Worm (Caenorhabditis elegans) whole organism, early embryonic: ENCODE data around the gene dhs-18.

ENCODE experiments used
- B0310.2 ChIP-seq: sonication (generic microtip); optimal IDR thresholded peaks from 2 replicates; lab custom pipeline; 2016; ENCODE audit warnings: mild to moderate bottlenecking, missing genetic modification characterization, missing compliant biosample characterization
- F13C5.2 ChIP-seq: sonication (generic microtip); optimal IDR thresholded peaks from 2 replicates; lab custom pipeline; 2017; ENCODE audit warnings: mild to moderate bottlenecking, missing genetic modification characterization, inconsistent platforms, missing compliant biosample characterization
- aly-1 ChIP-seq: sonication (generic microtip); optimal IDR thresholded peaks from 2 replicates; lab custom pipeline; 2016; ENCODE audit warnings: missing genetic modification characterization, missing compliant biosample characterization
- ama-1 ChIP-seq: fragments of 150-350 bp; optimal IDR thresholded peaks from 2 replicates; lab custom pipeline; 2014
- ceh-13 ChIP-seq: fragments of 200-800 bp; sonication (Bioruptor generic); optimal IDR thresholded peaks from 2 replicates; lab custom pipeline; 2018; ENCODE audit warnings: mild to moderate bottlenecking, missing genetic modification characterization, missing compliant biosample characterization
- ceh-36 ChIP-seq: sonication (generic microtip); optimal IDR thresholded peaks from 2 replicates; lab custom pipeline; 2016; ENCODE audit warnings: missing genetic modification characterization, inconsistent platforms, missing compliant biosample characterization
- ets-7 ChIP-seq: sonication (generic microtip); optimal IDR thresholded peaks from 2 replicates; lab custom pipeline; 2016; ENCODE audit warnings: missing genotype, missing genetic modification characterization, missing compliant biosample characterization
- flt-1 ChIP-seq: fragments of 200-800 bp; sonication (Bioruptor generic); IDR thresholded peaks from 2 replicates; pipeline ENCODE4 v1.3.6; 2022; ENCODE audit warnings: missing genetic modification characterization, missing compliant biosample characterization
- hmbx-1 ChIP-seq: sonication (generic microtip); optimal IDR thresholded peaks from 2 replicates; lab custom pipeline; 2016; ENCODE audit warnings: mild to moderate bottlenecking, missing genetic modification characterization, missing compliant biosample characterization
- hmg-4 ChIP-seq: fragments of 200-800 bp; sonication (Bioruptor generic); optimal IDR thresholded peaks from 2 replicates; lab custom pipeline; 2018; ENCODE audit warnings: mild to moderate bottlenecking, missing genetic modification characterization, missing compliant biosample characterization
- hnd-1 ChIP-seq: sonication (generic microtip); optimal IDR thresholded peaks from 2 replicates; lab custom pipeline; 2016; ENCODE audit warnings: missing genetic modification characterization, missing compliant biosample characterization
- pes-1 ChIP-seq: fragments of 200-800 bp; sonication (Bioruptor generic); IDR thresholded peaks from 2 replicates; pipeline ENCODE4 v1.3.6; 2022; ENCODE audit warnings: missing genetic modification reagents, missing genetic modification characterization, missing compliant biosample characterization
- scrt-1 ChIP-seq: fragments of 200-800 bp; sonication (Bioruptor generic); IDR thresholded peaks from 2 replicates; pipeline ENCODE4 v1.3.6; 2022; ENCODE audit warnings: missing genetic modification characterization, missing compliant biosample characterization
- sea-1 ChIP-seq: fragments of 200-800 bp; sonication (Bioruptor generic); conservative IDR thresholded peaks from 2 replicates; pipeline ENCODE4 v1.3.6; 2022; ENCODE audit warnings: missing genetic modification characterization, missing compliant biosample characterization
- tbx-11 ChIP-seq: fragments of 200-800 bp; sonication (Bioruptor generic); IDR thresholded peaks from 2 replicates; pipeline ENCODE4 v1.3.6; 2022; ENCODE audit warnings: missing genetic modification characterization, missing compliant biosample characterization
- tbx-37 ChIP-seq: fragments of 200-800 bp; sonication (Bioruptor generic); conservative IDR thresholded peaks from 2 replicates; pipeline ENCODE4 v1.3.6; 2022; ENCODE audit warnings: missing genetic modification reagents, missing genetic modification characterization, missing compliant biosample characterization
- tra-4 ChIP-seq: sonication (generic microtip); optimal IDR thresholded peaks from 2 replicates; lab custom pipeline; 2017; ENCODE audit warnings: missing genetic modification characterization, missing compliant biosample characterization

The dhs-18 gene

ce11 chrV:11046730-11047129 lies at the start of gene dhs-18:
TSS of gene dhs-18 (minus strand) at chrV:11046833.
- TF ChIP-seq hnd-1 = no peak
- no peak for TF ChIP-seq B0310.2 (tag; lab: Kevin White, UChicago)
- no peak for TF ChIP-seq ama-1 (lab: Kevin White, UChicago)
- TF ChIP-seq hmg-4 (GFP tag; lab: Kevin White, UChicago) = no peak
- TF ChIP-seq sea-1 (GFP tag; lab: Robert Waterston, UW) = no peak
- TF ChIP-seq scrt-1 = no peak
- TF ChIP-seq ets-7 (tag; lab: Kevin White, UChicago) = no peak
- no peak for TF ChIP-seq tra-4 (tag; lab: Kevin White, UChicago)
- no peak for TF ChIP-seq aly-1 (tag; lab: Kevin White, UChicago)
- no peak for TF ChIP-seq ceh-13 (GFP tag; lab: Kevin White, UChicago)
- TF ChIP-seq F13C5.2 (tag; lab: Kevin White, UChicago) = no peak

ce11 chrV:11095873-11096272 lies 49.2 kb upstream of the dhs-18 start, which contains the start of gene Y42A5A.3:
TSS of gene Y42A5A.3 (minus strand) at chrV:11095973.
- TF ChIP-seq aly-1 (tag; lab: Kevin White, UChicago) (no peak), F13C5.2 (tag; lab: Kevin White, UChicago) (no peak), flt-1 (GFP tag; lab: Robert Waterston, UW) (no peak), scrt-1 (no peak), sea-1 (GFP tag; lab: Robert Waterston, UW) (no peak), ama-1 (lab: Kevin White, UChicago) (no peak), ceh-13 (GFP tag; lab: Kevin White, UChicago) (no peak), B0310.2 (tag; lab: Kevin White, UChicago) (no peak), ceh-36 (tag; lab: Kevin White, UChicago) (no peak), hmg-4 (GFP tag; lab: Kevin White, UChicago) (no peak), hmbx-1 (tag; lab: Kevin White, UChicago) (no peak), ets-7 (tag; lab: Kevin White, UChicago) (no peak), tra-4 (tag; lab: Kevin White, UChicago) (no peak), pes-1 (GFP tag; lab: Robert Waterston, UW) (no peak)

DNA sequence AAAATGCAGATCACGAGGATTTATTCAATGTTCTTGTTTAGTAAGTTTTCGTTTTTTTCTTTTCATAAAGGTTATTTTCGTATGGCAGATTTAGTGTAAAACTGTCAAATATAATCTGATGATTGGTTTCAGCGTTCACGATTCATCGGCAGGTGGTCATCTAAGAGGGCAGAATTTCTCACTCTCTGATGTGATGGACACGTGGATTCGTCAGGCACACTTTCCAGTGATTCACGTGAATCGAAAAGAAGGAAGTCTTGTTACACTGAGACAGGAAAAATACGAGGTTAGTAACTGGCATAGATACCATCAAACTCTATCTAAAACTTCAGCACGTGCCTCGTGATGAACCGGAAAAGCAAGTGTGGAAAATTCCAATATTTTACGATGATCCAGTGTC lies 48.1 kb upstream of the dhs-18 start:
- TF ChIP-seq F13C5.2 (tag; lab: Kevin White, UChicago) = no peak
- TF ChIP-seq hmg-4 (GFP tag; lab: Kevin White, UChicago) = no peak
- no peak for TF ChIP-seq ets-7 (tag; lab: Kevin White, UChicago)
- TF ChIP-seq pes-1 (GFP tag; lab: Robert Waterston, UW) = no peak
- no peak for TF ChIP-seq tra-4 (tag; lab: Kevin White, UChicago)
- no peak for TF ChIP-seq ceh-13 (GFP tag; lab: Kevin White, UChicago)

DNA sequence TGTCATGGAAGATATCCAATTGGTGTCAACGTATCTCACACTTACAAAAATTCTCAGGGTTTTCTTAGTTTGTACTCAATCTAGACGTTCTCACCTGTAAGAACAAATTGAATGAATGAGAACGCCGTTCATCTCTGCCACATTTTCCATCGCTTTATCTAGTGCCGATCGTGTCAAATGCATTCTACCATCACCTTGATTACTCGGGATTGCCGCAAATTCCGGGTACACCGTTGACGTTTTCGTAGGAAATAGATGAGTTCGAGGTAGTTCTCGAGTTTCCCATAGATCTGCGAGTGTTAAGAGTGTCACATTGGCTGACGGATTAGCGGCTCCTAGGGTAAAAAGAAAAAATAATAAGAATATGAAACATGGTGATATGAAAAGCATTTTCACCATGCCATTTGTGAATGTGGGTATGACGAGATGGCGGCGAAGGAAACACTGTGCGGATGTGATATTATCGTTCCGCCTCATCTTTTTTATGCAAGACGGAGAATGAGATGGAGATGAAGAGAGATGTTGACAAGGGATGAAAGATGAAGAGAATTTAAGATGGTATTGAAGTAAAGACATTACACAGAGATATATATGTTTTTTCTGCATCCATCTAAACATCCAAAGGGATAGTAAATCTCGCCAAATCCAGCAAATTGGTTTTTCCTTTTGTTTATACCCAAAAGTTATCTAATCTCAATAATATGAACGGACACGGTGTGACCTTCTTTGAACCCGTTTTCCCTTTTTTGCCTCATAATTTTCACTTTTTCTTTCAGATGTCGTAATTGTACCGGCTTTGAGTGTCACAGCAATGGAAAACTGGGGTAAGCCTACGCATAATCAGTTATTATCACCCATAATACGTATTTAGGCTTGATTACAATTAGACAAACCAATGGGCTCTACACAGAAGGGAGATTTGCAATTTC lies 46.8 kb upstream of the dhs-18 start, which contains the start of gene lact-8:
Gene lact-8, minus strand, starts transcription at position 445 of the 929 bp plus-strand sequence.
- TF ChIP-seq tra-4 (tag; lab: Kevin White, UChicago) (no peak), flt-1 (GFP tag; lab: Robert Waterston, UW) (no peak), ceh-36 (tag; lab: Kevin White, UChicago) (no peak), scrt-1 (no peak), ceh-13 (GFP tag; lab: Kevin White, UChicago) (no peak), hmbx-1 (tag; lab: Kevin White, UChicago) (no peak), tbx-11 (no peak), hnd-1 (no peak), ama-1 (lab: Kevin White, UChicago) (no peak), sea-1 (GFP tag; lab: Robert Waterston, UW) (no peak), ets-7 (tag; lab: Kevin White, UChicago) (no peak), B0310.2 (tag; lab: Kevin White, UChicago) (no peak), aly-1 (tag; lab: Kevin White, UChicago) (no peak), hmg-4 (GFP tag; lab: Kevin White, UChicago) (no peak), pes-1 (GFP tag; lab: Robert Waterston, UW) (no peak), tbx-37 (GFP tag; lab: Robert Waterston, UW) (no peak), F13C5.2 (tag; lab: Kevin White, UChicago) (no peak)

ce11 chrV:11087519-11087998 lies 40.9 kb upstream of the dhs-18 start, which contains the start of gene Y42A5A.1:
TSS of gene Y42A5A.1 (plus strand) at chrV:11087948.
- no peak for TF ChIP-seq tbx-37 (GFP tag; lab: Robert Waterston, UW)
- TF ChIP-seq tbx-11 = no peak
- TF ChIP-seq hmbx-1 (tag; lab: Kevin White, UChicago) = no peak
- no peak for TF ChIP-seq hmg-4 (GFP tag; lab: Kevin White, UChicago)
- no peak for TF ChIP-seq F13C5.2 (tag; lab: Kevin White, UChicago)
- no peak for TF ChIP-seq scrt-1
- TF ChIP-seq sea-1 (GFP tag; lab: Robert Waterston, UW) = no peak
- TF ChIP-seq ets-7 (tag; lab: Kevin White, UChicago) = no peak
- no peak for TF ChIP-seq pes-1 (GFP tag; lab: Robert Waterston, UW)
- TF ChIP-seq ceh-36 (tag; lab: Kevin White, UChicago) = no peak
- no peak for TF ChIP-seq aly-1 (tag; lab: Kevin White, UChicago)
- no peak for TF ChIP-seq hnd-1
- TF ChIP-seq ceh-13 (GFP tag; lab: Kevin White, UChicago) = no peak
- TF ChIP-seq tra-4 (tag; lab: Kevin White, UChicago) = no peak
- TF ChIP-seq B0310.2 (tag; lab: Kevin White, UChicago) = no peak
- no peak for TF ChIP-seq flt-1 (GFP tag; lab: Robert Waterston, UW)
- TF ChIP-seq ama-1 (lab: Kevin White, UChicago) = no peak

DNA sequence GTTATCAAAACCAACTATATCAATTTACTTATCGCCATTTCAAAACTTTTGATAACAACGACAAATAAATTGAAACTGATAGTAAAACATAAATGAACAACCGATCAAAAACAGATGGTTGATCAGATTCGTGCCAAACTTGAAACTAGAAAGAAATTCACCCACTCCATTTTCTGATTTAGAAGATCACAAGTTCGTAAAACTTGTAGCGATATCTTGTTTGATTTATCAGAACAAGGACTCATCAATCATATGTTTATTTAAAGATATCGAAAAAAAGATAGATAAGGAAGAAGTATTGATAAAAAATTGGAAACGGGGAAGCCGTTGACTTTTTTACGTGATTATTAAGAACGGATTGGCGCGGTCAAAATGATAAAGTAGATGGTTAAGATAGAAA lies 40.5 kb upstream of the dhs-18 start:
- TF ChIP-seq sea-1 (GFP tag; lab: Robert Waterston, UW) (no peak), hnd-1 (no peak), ets-7 (tag; lab: Kevin White, UChicago) (no peak), ceh-13 (GFP tag; lab: Kevin White, UChicago) (no peak), hmg-4 (GFP tag; lab: Kevin White, UChicago) (no peak), tbx-11 (no peak), F13C5.2 (tag; lab: Kevin White, UChicago) (no peak), hmbx-1 (tag; lab: Kevin White, UChicago) (no peak), tra-4 (tag; lab: Kevin White, UChicago) (no peak), flt-1 (GFP tag; lab: Robert Waterston, UW) (no peak), ama-1 (lab: Kevin White, UChicago) (no peak), pes-1 (GFP tag; lab: Robert Waterston, UW) (no peak), ceh-36 (tag; lab: Kevin White, UChicago) (no peak), tbx-37 (GFP tag; lab: Robert Waterston, UW) (no peak), aly-1 (tag; lab: Kevin White, UChicago) (no peak), scrt-1 (no peak), B0310.2 (tag; lab: Kevin White, UChicago) (no peak)
